Worm (Caenorhabditis elegans) whole organism, midembryonic: Measurements from ENCODE around the gene str-193.

Experiments
- cog-1 ChIP-seq: sonication (generic microtip); optimal IDR thresholded peaks from 2 replicates; lab custom pipeline; 2016; ENCODE audit warnings: missing genetic modification characterization, missing compliant biosample characterization
- flt-1 ChIP-seq: fragments of 200-800 bp; sonication (Bioruptor generic); IDR thresholded peaks from 2 replicates; pipeline ENCODE4 v1.3.6; 2022; ENCODE audit warnings: missing genetic modification characterization, missing compliant biosample characterization
- ztf-29 ChIP-seq: fragments of 200-800 bp; sonication (Bioruptor generic); IDR thresholded peaks from 2 replicates; pipeline ENCODE4 v1.3.6; 2022; ENCODE audit warnings: missing genetic modification reagents, missing genetic modification characterization, missing compliant biosample characterization

DNA sequence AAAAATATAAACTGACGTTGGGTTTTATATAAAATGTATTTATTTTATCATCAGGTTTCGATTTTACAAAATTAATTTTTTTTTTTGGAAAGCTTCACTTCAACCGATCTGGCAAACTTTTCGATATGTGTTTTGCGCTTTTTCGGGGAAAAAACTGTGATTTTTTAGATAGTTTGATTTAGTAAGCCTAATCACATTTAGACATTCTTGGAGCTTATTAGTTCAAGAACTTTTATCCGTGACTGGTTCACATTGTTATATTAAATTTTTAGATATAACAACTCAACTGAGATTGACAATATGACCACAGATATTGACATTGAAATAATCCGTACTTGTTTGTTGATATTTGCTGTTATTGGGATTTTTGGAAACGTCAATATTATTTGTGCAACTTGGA, 16.1 kb upstream of the str-193 start, which contains the start of gene srsx-21:
- no peak for TF ChIP-seq flt-1 (GFP tag; lab: Robert Waterston, UW)
- no peak for TF ChIP-seq cog-1
- TF ChIP-seq ztf-29 (GFP tag; lab: Robert Waterston, UW) = no peak
